In the genomic region with DNA sequence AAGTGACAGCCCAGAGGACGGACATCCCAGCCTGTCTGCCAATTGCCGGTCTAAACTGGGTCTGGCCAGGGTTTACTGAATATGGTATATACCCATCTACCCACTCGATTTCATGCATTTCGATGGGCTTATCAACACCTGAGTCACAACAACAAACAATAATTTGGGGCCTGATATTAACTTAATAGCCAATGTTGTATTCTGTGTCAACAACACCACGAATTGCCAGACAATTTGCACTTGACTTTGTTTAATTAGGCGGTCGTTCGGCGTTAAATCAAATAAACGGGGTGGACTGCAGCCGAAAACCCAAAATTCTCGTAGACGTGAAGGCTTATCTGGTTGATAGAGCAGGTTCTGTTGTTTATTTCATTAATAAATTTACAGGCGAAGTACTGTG, we compare ENCODE assay signal across 1 fruit fly cellular context.
A peak's percentile ranks its signal among the peaks of the same experiment; 100 is the strongest.
TF ChIP-seq lines count a peak whose summit lies in the region.

No protein-coding gene starts in this region.

TF ChIP-seq in whole organism, embryonic, 481 proteins besides CTCF, POLR2A, EP300 and RAD21 (continued from another document):
- peak; percentile 36; the same call in 1 of the 2 replicates for TF ChIP-seq CG14441 (GFP tag; IDR thresholded peaks at IDR 0.05; lab: Robert Waterston, UW)
- TF ChIP-seq al (GFP tag; IDR thresholded peaks at IDR 0.05; lab: Robert Waterston, UW) = no peak
- TF ChIP-seq Six4 (GFP tag; optimal IDR thresholded peaks at IDR 0.05; lab: Kevin White, UChicago) = no peak
- TF ChIP-seq Gug (GFP tag; IDR thresholded peaks at IDR 0.05; lab: Robert Waterston, UW) = no peak
- TF ChIP-seq CG16813 (GFP tag; IDR thresholded peaks at IDR 0.05; lab: Robert Waterston, UW; ENCODE audit: partially characterized antibody) = no peak
- no peak for TF ChIP-seq oc (tag; optimal IDR thresholded peaks at IDR 0.05; lab: Kevin White, UChicago)
- TF ChIP-seq CG8924 (tag; optimal IDR thresholded peaks at IDR 0.05; lab: Kevin White, UChicago) = no peak
- TF ChIP-seq CG8359 (GFP tag; optimal IDR thresholded peaks at IDR 0.05; lab: Kevin White, UChicago; ENCODE audit: borderline replicate concordance) = no peak
- TF ChIP-seq NfI (GFP tag; optimal IDR thresholded peaks at IDR 0.05; lab: Kevin White, UChicago) = peak; percentile 25
- TF ChIP-seq Hand (GFP tag; optimal IDR thresholded peaks at IDR 0.05; lab: Kevin White, UChicago) = no peak
- no peak for TF ChIP-seq CG17802 (tag; optimal IDR thresholded peaks at IDR 0.05; lab: Kevin White, UChicago)
- peak; percentile 38 for TF ChIP-seq Hey (tag; optimal IDR thresholded peaks at IDR 0.05; lab: Kevin White, UChicago)
- peak; percentile 66 for TF ChIP-seq CG9727 (GFP tag; optimal IDR thresholded peaks at IDR 0.05; lab: Kevin White, UChicago)
- TF ChIP-seq grn (GFP tag; optimal IDR thresholded peaks at IDR 0.05; lab: Kevin White, UChicago) = no peak
- no peak for TF ChIP-seq Ada2b (GFP tag; IDR thresholded peaks at IDR 0.05; lab: Robert Waterston, UW)
- no peak for TF ChIP-seq CG1024 (GFP tag; IDR thresholded peaks at IDR 0.05; lab: Robert Waterston, UW)
- TF ChIP-seq exex (tag; optimal IDR thresholded peaks at IDR 0.05; lab: Kevin White, UChicago) = peak; percentile 91
- no peak for TF ChIP-seq br (optimal IDR thresholded peaks at IDR 0.05; lab: Kevin White, UChicago)
- TF ChIP-seq tx (GFP tag; optimal IDR thresholded peaks at IDR 0.05; lab: Kevin White, UChicago) = no peak
- TF ChIP-seq tll (GFP tag; optimal IDR thresholded peaks at IDR 0.05; lab: Kevin White, UChicago) = no peak
- no peak for TF ChIP-seq emc (GFP tag; optimal IDR thresholded peaks at IDR 0.05; lab: Kevin White, UChicago)
- TF ChIP-seq H2.0 (GFP tag; IDR thresholded peaks at IDR 0.05; lab: Robert Waterston, UW) = no peak
- TF ChIP-seq jumu (GFP tag; optimal IDR thresholded peaks at IDR 0.05; lab: Kevin White, UChicago) = no peak
- TF ChIP-seq pnt (GFP tag; optimal IDR thresholded peaks at IDR 0.05; lab: Kevin White, UChicago) = no peak
- no peak for TF ChIP-seq CG4404 (GFP tag; IDR thresholded peaks at IDR 0.05; lab: Robert Waterston, UW)
- no peak for TF ChIP-seq CG10565 (GFP tag; optimal IDR thresholded peaks at IDR 0.05; lab: Kevin White, UChicago)
- TF ChIP-seq CG12942 (GFP tag; optimal IDR thresholded peaks at IDR 0.05; lab: Kevin White, UChicago) = no peak
- no peak for TF ChIP-seq CG12236 (GFP tag; optimal IDR thresholded peaks at IDR 0.05; lab: Kevin White, UChicago)
- TF ChIP-seq pros (GFP tag; optimal IDR thresholded peaks at IDR 0.05; lab: Kevin White, UChicago) = no peak
- TF ChIP-seq phol (tag; optimal IDR thresholded peaks at IDR 0.05; lab: Kevin White, UChicago) = no peak
- TF ChIP-seq CG3163 (GFP tag; optimal IDR thresholded peaks at IDR 0.05; lab: Kevin White, UChicago) = no peak
- peak; percentile 91 for TF ChIP-seq Med (GFP tag; lab: Kevin White, UChicago)
- TF ChIP-seq NC2β (GFP tag; optimal IDR thresholded peaks at IDR 0.05; lab: Kevin White, UChicago) = no peak
- TF ChIP-seq dan (GFP tag; IDR thresholded peaks at IDR 0.05; lab: Robert Waterston, UW) = no peak
- TF ChIP-seq knrl (GFP tag; IDR thresholded peaks at IDR 0.05; lab: Robert Waterston, UW; ENCODE audit: partially characterized antibody) = no peak
- TF ChIP-seq CG8388 (GFP tag; optimal IDR thresholded peaks at IDR 0.05; lab: Kevin White, UChicago) = no peak
- no peak for TF ChIP-seq jigr1 (GFP tag; IDR thresholded peaks at IDR 0.05; lab: Robert Waterston, UW)
- no peak for TF ChIP-seq p53 (GFP tag; optimal IDR thresholded peaks at IDR 0.05; lab: Kevin White, UChicago)
- TF ChIP-seq Asciz (GFP tag; optimal IDR thresholded peaks at IDR 0.05; lab: Kevin White, UChicago) = no peak
- TF ChIP-seq dysf (GFP tag; IDR thresholded peaks at IDR 0.05; lab: Robert Waterston, UW) = no peak; the same call in 2 of the 3 replicates
- TF ChIP-seq fu2 (GFP tag; optimal IDR thresholded peaks at IDR 0.05; lab: Kevin White, UChicago) = no peak
- TF ChIP-seq Atf6 (GFP tag; IDR thresholded peaks at IDR 0.05; lab: Robert Waterston, UW) = peak; percentile 53
- no peak for TF ChIP-seq CG7271 (tag; optimal IDR thresholded peaks at IDR 0.05; lab: Kevin White, UChicago)
- TF ChIP-seq CG6272 (GFP tag; IDR thresholded peaks at IDR 0.05; lab: Robert Waterston, UW) = no peak
- peak; percentile 32 for TF ChIP-seq CG12071 (GFP tag; optimal IDR thresholded peaks at IDR 0.05; lab: Kevin White, UChicago)
- no peak for TF ChIP-seq CG4707 (GFP tag; optimal IDR thresholded peaks at IDR 0.05; lab: Kevin White, UChicago)
- no peak for TF ChIP-seq CG11456 (GFP tag; IDR thresholded peaks at IDR 0.05; lab: Robert Waterston, UW)
- no peak for TF ChIP-seq vfl (GFP tag; optimal IDR thresholded peaks at IDR 0.05; lab: Kevin White, UChicago)
- no peak for TF ChIP-seq HmgD (GFP tag; optimal IDR thresholded peaks at IDR 0.05; lab: Kevin White, UChicago)
- no peak for TF ChIP-seq CG10959 (GFP tag; IDR thresholded peaks at IDR 0.05; lab: Robert Waterston, UW)
- TF ChIP-seq CG4282 (GFP tag; optimal IDR thresholded peaks at IDR 0.05; lab: Kevin White, UChicago) = no peak
- TF ChIP-seq Mes4 (GFP tag; optimal IDR thresholded peaks at IDR 0.05; lab: Kevin White, UChicago) = no peak
- TF ChIP-seq Hmx (GFP tag; optimal IDR thresholded peaks at IDR 0.05; lab: Kevin White, UChicago) = no peak
- TF ChIP-seq CG1647 (GFP tag; optimal IDR thresholded peaks at IDR 0.05; lab: Kevin White, UChicago) = peak; percentile 33
- no peak for TF ChIP-seq CG8944 (GFP tag; optimal IDR thresholded peaks at IDR 0.05; lab: Kevin White, UChicago)
- TF ChIP-seq YL-1 (GFP tag; optimal IDR thresholded peaks at IDR 0.05; lab: Kevin White, UChicago) = no peak
- TF ChIP-seq CG14965 (GFP tag; optimal IDR thresholded peaks at IDR 0.05; lab: Kevin White, UChicago; ENCODE audit: borderline replicate concordance) = peak; percentile 34
- no peak for TF ChIP-seq trem (tag; optimal IDR thresholded peaks at IDR 0.05; lab: Kevin White, UChicago)
- no peak for TF ChIP-seq CG17328 (GFP tag; IDR thresholded peaks at IDR 0.05; lab: Robert Waterston, UW)
- TF ChIP-seq cato (GFP tag; optimal IDR thresholded peaks at IDR 0.05; lab: Kevin White, UChicago; ENCODE audit: borderline replicate concordance) = no peak
- no peak for TF ChIP-seq CG9215 (GFP tag; IDR thresholded peaks at IDR 0.05; lab: Robert Waterston, UW)
- peak; percentile 58 for TF ChIP-seq CG2678 (tag; optimal IDR thresholded peaks at IDR 0.05; lab: Kevin White, UChicago)
- TF ChIP-seq CG14667 (GFP tag; IDR thresholded peaks at IDR 0.05; lab: Robert Waterston, UW) = no peak
- TF ChIP-seq onecut (GFP tag; IDR thresholded peaks at IDR 0.05; lab: Robert Waterston, UW) = 0 out of 2 replicates have a peak, but pooled peaks have one; percentile 7
- no peak for TF ChIP-seq hth (optimal IDR thresholded peaks at IDR 0.05; lab: Kevin White, UChicago)
- no peak for TF ChIP-seq scrt (GFP tag; optimal IDR thresholded peaks at IDR 0.05; lab: Kevin White, UChicago)
- no peak for TF ChIP-seq ssp (GFP tag; IDR thresholded peaks at IDR 0.05; lab: Robert Waterston, UW)
- peak; percentile 76 for TF ChIP-seq corto (GFP tag; optimal IDR thresholded peaks at IDR 0.05; lab: Kevin White, UChicago)
- TF ChIP-seq CG34376 (GFP tag; optimal IDR thresholded peaks at IDR 0.05; lab: Kevin White, UChicago) = peak; percentile 23
